Worm (Caenorhabditis elegans): ENCODE measurements around the gene mec-9.

Gene mec-9

ce11 chrV:9921288-9921687, 6.4 kb upstream of the mec-9 start, which contains the start of gene ceh-75:
ceh-75 (plus strand) TSS chrV:9921337.
- TF ChIP-seq unc-62 (GFP tag; optimal IDR thresholded peaks at IDR 0.05 in 1 of 2) (peak in 1 of 2 experiments; percentile 99), unc-62 (tag; optimal IDR thresholded peaks at IDR 0.05) (no peak), fos-1 (tag; optimal IDR thresholded peaks at IDR 0.05) (no peak)

ce11 chrV:9918410-9918809, 3.5 kb upstream of the mec-9 start, which contains the start of gene C50H2.5:
C50H2.5 (plus strand) TSS chrV:9918710.
- TF ChIP-seq fos-1 (tag; optimal IDR thresholded peaks at IDR 0.05) (no peak), ztf-7 (tag; optimal IDR thresholded peaks at IDR 0.05) (no peak), daf-12 (tag; optimal IDR thresholded peaks at IDR 0.05) (no peak), jun-1 (tag; optimal IDR thresholded peaks at IDR 0.05) (no peak), php-3 (GFP tag; IDR thresholded peaks at IDR 0.05) (no peak), nhr-42 (GFP tag; IDR thresholded peaks at IDR 0.05) (no peak), nhr-48 (tag; optimal IDR thresholded peaks at IDR 0.05) (no peak), hif-1 (tag; optimal IDR thresholded peaks at IDR 0.05) (no peak), nhr-28 (tag; optimal IDR thresholded peaks at IDR 0.05) (no peak), ama-1 (optimal IDR thresholded peaks at IDR 0.05) (no peak), skn-1 (tag; optimal IDR thresholded peaks at IDR 0.05) (no peak), dve-1 (tag; optimal IDR thresholded peaks at IDR 0.05; ENCODE audit: insufficient read depth) (no peak), zip-2 (tag; optimal IDR thresholded peaks at IDR 0.05) (no peak), snpc-4 (tag; optimal IDR thresholded peaks at IDR 0.05) (no peak), saeg-2 (GFP tag; IDR thresholded peaks at IDR 0.05) (no peak), ces-1 (GFP tag; optimal IDR thresholded peaks at IDR 0.05) (no peak), nhr-10 (tag; optimal IDR thresholded peaks at IDR 0.05) (no peak), gei-8 (GFP tag; optimal IDR thresholded peaks at IDR 0.05) (no peak), lim-7 (GFP tag; IDR thresholded peaks at IDR 0.05) (no peak), mdt-29 (GFP tag; IDR thresholded peaks at IDR 0.05) (no peak)

DNA sequence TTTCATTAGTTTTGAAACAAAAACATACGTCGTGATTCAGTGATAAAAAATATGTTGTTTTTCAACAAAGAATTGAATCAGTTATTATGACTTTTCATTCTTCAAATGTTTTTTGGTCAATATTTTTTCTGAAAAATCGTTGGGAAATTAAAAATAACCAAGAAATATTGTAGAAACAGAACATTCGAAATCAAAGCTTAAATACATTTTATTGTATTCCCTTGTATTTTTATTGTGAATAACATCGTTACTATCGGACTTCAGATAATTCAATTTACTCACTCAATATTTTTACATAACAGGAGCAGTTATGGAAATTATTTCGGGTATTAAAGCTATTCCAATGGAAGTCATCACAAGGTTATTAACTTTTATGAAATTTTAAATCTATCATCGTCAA, 1.7 kb upstream of the mec-9 start, which contains the start of gene C50H2.4:
Gene C50H2.4 (plus strand): TSS at position 301 of the 400 bp plus-strand sequence.
- no peak for TF ChIP-seq spr-3 (GFP tag; optimal IDR thresholded peaks at IDR 0.05)
- no peak for TF ChIP-seq ceh-32 (tag; optimal IDR thresholded peaks at IDR 0.05; ENCODE audit: poor library complexity)

- TF ChIP-seq mdl-1 (tag; optimal IDR thresholded peaks at IDR 0.05) (no peak), lin-13 (GFP tag; optimal IDR thresholded peaks at IDR 0.05) (no peak), F10B5.3 (tag; optimal IDR thresholded peaks at IDR 0.05) (no peak), daf-19 (GFP tag; conservative IDR thresholded peaks at IDR 0.05) (no peak), sdz-12 (GFP tag; optimal IDR thresholded peaks at IDR 0.05) (no peak), D1046.2 (GFP tag; IDR thresholded peaks at IDR 0.05) (no peak), T26A8.4 (GFP tag; IDR thresholded peaks at IDR 0.05) (no peak), madf-5 (GFP tag; IDR thresholded peaks at IDR 0.05) (no peak), mep-1 (tag; optimal IDR thresholded peaks at IDR 0.05) (no peak), egl-27 (tag; optimal IDR thresholded peaks at IDR 0.05) (no peak), nhr-102 (tag; optimal IDR thresholded peaks at IDR 0.05) (no peak), ctbp-1 (GFP tag; IDR thresholded peaks at IDR 0.05) (no peak), ztf-11 (tag; optimal IDR thresholded peaks at IDR 0.05) (no peak), nhr-28 (tag; optimal IDR thresholded peaks at IDR 0.05) (no peak), zip-11 (GFP tag; IDR thresholded peaks at IDR 0.05) (no peak), ceh-82 (tag; optimal IDR thresholded peaks at IDR 0.05) (no peak), unc-130 (GFP tag; optimal IDR thresholded peaks at IDR 0.05) (no peak), mxl-2 (GFP tag; conservative IDR thresholded peaks at IDR 0.05) (no peak)
Observed at ce11 chrV:9913863-9914262, 1.1 kb downstream of the mec-9 start, which contains the start of gene fipr-10. fipr-10 (plus strand) TSS chrV:9914163.

All from whole organism, L4 larva.